Fruit fly (Drosophila melanogaster) whole organism, adult: ENCODE results near the gene CG31431.

Experiments
- CG11617 ChIP-seq: fragments of 200-800 bp; sonication (Bioruptor generic); optimal IDR thresholded peaks from 2 replicates; lab custom pipeline; 2017; ENCODE audit warnings: mild to moderate bottlenecking, missing biosample characterization, missing genetic modification reagents, missing genetic modification characterization
- CG12768 ChIP-seq: fragments of 200-800 bp; sonication (Bioruptor generic); optimal IDR thresholded peaks from 2 replicates; lab custom pipeline; 2017; ENCODE audit warnings: missing biosample characterization, missing genetic modification characterization, mild to moderate bottlenecking, moderate library complexity, missing genetic modification reagents
- CG14711 ChIP-seq: fragments of 200-800 bp; sonication (Bioruptor generic); optimal IDR thresholded peaks from 2 replicates; lab custom pipeline; 2018; ENCODE audit warnings: missing biosample characterization, mild to moderate bottlenecking, missing genetic modification characterization, moderate library complexity
- CG1620 ChIP-seq: fragments of 200-800 bp; sonication (Bioruptor generic); optimal IDR thresholded peaks from 2 replicates; lab custom pipeline; 2016; ENCODE audit warnings: missing biosample characterization, missing genetic modification characterization
- CG33017 ChIP-seq: fragments of 200-800 bp; sonication (Bioruptor generic); optimal IDR thresholded peaks from 2 replicates; lab custom pipeline; 2018; ENCODE audit warnings: missing biosample characterization, mild to moderate bottlenecking, missing genetic modification characterization, moderate library complexity
- CG5204 ChIP-seq: fragments of 200-800 bp; sonication (Bioruptor generic); optimal IDR thresholded peaks from 2 replicates; lab custom pipeline; 2016; ENCODE audit warnings: missing biosample characterization, missing genetic modification characterization
- CG7045 ChIP-seq: fragments of 200-800 bp; sonication (Bioruptor generic); optimal IDR thresholded peaks from 2 replicates; lab custom pipeline; 2017; ENCODE audit warnings: missing biosample characterization, mild to moderate bottlenecking, missing genetic modification characterization
- CG7101 ChIP-seq: fragments of 200-800 bp; sonication (Bioruptor generic); optimal IDR thresholded peaks from 2 replicates; lab custom pipeline; 2018; ENCODE audit warnings: missing biosample characterization, mild to moderate bottlenecking, missing genetic modification characterization, moderate library complexity
- Clk ChIP-seq: fragments of 200-800 bp; sonication (Bioruptor generic); optimal IDR thresholded peaks from 2 replicates; lab custom pipeline; 2017; ENCODE audit warnings: missing biosample characterization, missing genetic modification characterization
- Crg-1 ChIP-seq: fragments of 200-800 bp; sonication (Bioruptor generic); optimal IDR thresholded peaks from 2 replicates; lab custom pipeline; 2016; ENCODE audit warnings: missing biosample characterization, missing genetic modification characterization
- Hr96 ChIP-seq: fragments of 200-800 bp; sonication (Bioruptor generic); optimal IDR thresholded peaks from 2 replicates; lab custom pipeline; 2016; ENCODE audit warnings: missing biosample characterization, missing genetic modification characterization
- Mnt ChIP-seq: fragments of 200-800 bp; sonication (Bioruptor generic); optimal IDR thresholded peaks from 2 replicates; lab custom pipeline; 2016; ENCODE audit warnings: missing biosample characterization, mild to moderate bottlenecking, missing genetic modification characterization
- bab1 ChIP-seq: fragments of 200-800 bp; sonication (Bioruptor generic); optimal IDR thresholded peaks from 3 replicates; lab custom pipeline; 2019; ENCODE audit warnings: missing biosample characterization, mild to moderate bottlenecking, missing genetic modification characterization, moderate library complexity
- cic ChIP-seq: fragments of 200-800 bp; sonication (Bioruptor generic); optimal IDR thresholded peaks from 2 replicates; lab custom pipeline; 2017; ENCODE audit warnings: missing biosample characterization, mild to moderate bottlenecking, missing genetic modification characterization, moderate library complexity
- cnc ChIP-seq, 2 experiments: fragments of >200 bp; optimal IDR thresholded peaks; 2 replicates each; lab custom pipeline; 2017
- kay ChIP-seq: fragments of 200-800 bp; sonication (Bioruptor generic); peaks from one replicate; lab custom pipeline; 2016; ENCODE audit warnings: missing biosample characterization, missing genetic modification characterization, borderline replicate concordance
- ovo ChIP-seq: fragments of 200-800 bp; sonication (Bioruptor generic); optimal IDR thresholded peaks from 2 replicates; lab custom pipeline; 2016; ENCODE audit warnings: missing biosample characterization, missing genetic modification characterization
- pad ChIP-seq: fragments of 200-800 bp; sonication (Bioruptor generic); optimal IDR thresholded peaks from 3 replicates; lab custom pipeline; 2017; ENCODE audit warnings: missing biosample characterization, missing genetic modification characterization, mild to moderate bottlenecking, moderate library complexity, missing genetic modification reagents
- tj ChIP-seq: fragments of 200-800 bp; sonication (Bioruptor generic); optimal IDR thresholded peaks from 3 replicates; lab custom pipeline; 2017; ENCODE audit warnings: missing biosample characterization, mild to moderate bottlenecking, missing genetic modification characterization, moderate library complexity
- toe ChIP-seq: fragments of 200-800 bp; sonication (Bioruptor generic); optimal IDR thresholded peaks from 2 replicates; lab custom pipeline; 2016; ENCODE audit warnings: missing biosample characterization, missing genetic modification characterization

The CG31431 gene

dm6 chr3R:21825140-21825539, 45.3 kb upstream of the CG31431 start:
- TF ChIP-seq cic (GFP tag; lab: Kevin White, UChicago), result no peak
- peak; percentile 30 for TF ChIP-seq CG7101

- TF ChIP-seq cnc (optimal IDR thresholded peaks at IDR 0.05; lab: Kevin White, UChicago), result no peak
- TF ChIP-seq kay (GFP tag; lab: Kevin White, UChicago), result no peak
- no peak for TF ChIP-seq CG11617 (GFP tag; lab: Kevin White, UChicago)
- TF ChIP-seq cic (GFP tag; lab: Kevin White, UChicago), result no peak
- no peak for TF ChIP-seq ovo
- no peak for TF ChIP-seq CG1620 (GFP tag; lab: Kevin White, UChicago)
- no peak for TF ChIP-seq tj (GFP tag; lab: Kevin White, UChicago)
- TF ChIP-seq Clk (GFP tag; lab: Kevin White, UChicago), result no peak
- TF ChIP-seq bab1 (GFP tag; lab: Kevin White, UChicago), result no peak
- no peak for TF ChIP-seq CG7045 (GFP tag; lab: Kevin White, UChicago)
- TF ChIP-seq CG12768 (GFP tag; lab: Kevin White, UChicago), result no peak
- no peak for TF ChIP-seq CG33017 (tag; lab: Kevin White, UChicago)
- no peak for TF ChIP-seq Hr96 (GFP tag; lab: Kevin White, UChicago)
- TF ChIP-seq CG7101, result no peak
- TF ChIP-seq CG14711 (tag; lab: Kevin White, UChicago), result no peak
- TF ChIP-seq CG5204 (GFP tag; lab: Kevin White, UChicago), result no peak
- TF ChIP-seq toe, result no peak
- TF ChIP-seq Crg-1 (GFP tag; lab: Kevin White, UChicago), result no peak
- no peak for TF ChIP-seq Mnt (GFP tag; lab: Kevin White, UChicago)
Observed at dm6 chr3R:21825775-21826558, 44.5 kb upstream of the CG31431 start.

- no peak for TF ChIP-seq CG1620 (GFP tag; lab: Kevin White, UChicago)
- peak; percentile 55 for TF ChIP-seq pad (GFP tag; lab: Kevin White, UChicago)
Observed at dm6 chr3R:21827453-21828039, 42.9 kb upstream of the CG31431 start.

DNA sequence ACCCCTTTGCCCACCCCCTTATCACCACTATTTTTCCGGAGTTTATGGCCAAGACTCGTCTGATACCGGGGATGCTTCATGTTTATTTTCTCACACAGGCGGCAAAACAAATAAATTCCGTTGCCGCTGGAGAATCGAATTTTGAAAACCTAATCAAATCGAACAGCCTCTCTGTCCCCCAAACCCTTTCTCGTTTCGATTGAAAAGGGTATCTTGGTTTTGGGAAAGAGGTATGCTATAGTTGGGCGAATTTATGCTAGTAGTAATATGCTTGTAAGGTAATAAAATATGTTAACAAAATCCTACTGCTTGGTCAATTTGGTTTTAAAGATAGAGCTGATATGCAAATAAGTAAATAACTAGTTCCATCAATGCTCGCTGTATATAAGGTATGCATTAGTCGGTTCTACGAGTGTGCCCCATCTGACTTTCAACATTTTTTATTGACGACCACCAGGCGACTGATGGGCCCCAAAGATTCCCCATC, 42.4 kb upstream of the CG31431 start:
- TF ChIP-seq bab1 (GFP tag; lab: Kevin White, UChicago) (no peak), kay (GFP tag; lab: Kevin White, UChicago) (no peak), CG14711 (tag; lab: Kevin White, UChicago) (no peak), toe (no peak), ovo (no peak), cic (GFP tag; lab: Kevin White, UChicago) (no peak), CG7101 (no peak), cnc (optimal IDR thresholded peaks at IDR 0.05; lab: Kevin White, UChicago) (no peak), CG5204 (GFP tag; lab: Kevin White, UChicago) (no peak), pad (GFP tag; lab: Kevin White, UChicago) (no peak), Hr96 (GFP tag; lab: Kevin White, UChicago) (no peak), tj (GFP tag; lab: Kevin White, UChicago) (no peak), CG12768 (GFP tag; lab: Kevin White, UChicago) (no peak)

- TF ChIP-seq CG7045 (GFP tag; lab: Kevin White, UChicago) (no peak), CG7101 (no peak), CG5204 (GFP tag; lab: Kevin White, UChicago) (no peak), Hr96 (GFP tag; lab: Kevin White, UChicago) (no peak), pad (GFP tag; lab: Kevin White, UChicago) (no peak), ovo (no peak), CG12768 (GFP tag; lab: Kevin White, UChicago) (no peak), cnc (optimal IDR thresholded peaks at IDR 0.05; lab: Kevin White, UChicago) (no peak), Crg-1 (GFP tag; lab: Kevin White, UChicago) (no peak), kay (GFP tag; lab: Kevin White, UChicago) (no peak), Mnt (GFP tag; lab: Kevin White, UChicago) (no peak), tj (GFP tag; lab: Kevin White, UChicago) (no peak), CG11617 (GFP tag; lab: Kevin White, UChicago) (no peak), CG14711 (tag; lab: Kevin White, UChicago) (no peak), CG33017 (tag; lab: Kevin White, UChicago) (no peak), bab1 (GFP tag; lab: Kevin White, UChicago) (no peak), CG1620 (GFP tag; lab: Kevin White, UChicago) (no peak), Clk (GFP tag; lab: Kevin White, UChicago) (no peak), cic (GFP tag; lab: Kevin White, UChicago) (no peak), toe (no peak)
Observed at dm6 chr3R:21828785-21829486, 41.5 kb upstream of the CG31431 start.
